Fruit fly (Drosophila melanogaster): Measurements from ENCODE around the gene CG7653.

DNA sequence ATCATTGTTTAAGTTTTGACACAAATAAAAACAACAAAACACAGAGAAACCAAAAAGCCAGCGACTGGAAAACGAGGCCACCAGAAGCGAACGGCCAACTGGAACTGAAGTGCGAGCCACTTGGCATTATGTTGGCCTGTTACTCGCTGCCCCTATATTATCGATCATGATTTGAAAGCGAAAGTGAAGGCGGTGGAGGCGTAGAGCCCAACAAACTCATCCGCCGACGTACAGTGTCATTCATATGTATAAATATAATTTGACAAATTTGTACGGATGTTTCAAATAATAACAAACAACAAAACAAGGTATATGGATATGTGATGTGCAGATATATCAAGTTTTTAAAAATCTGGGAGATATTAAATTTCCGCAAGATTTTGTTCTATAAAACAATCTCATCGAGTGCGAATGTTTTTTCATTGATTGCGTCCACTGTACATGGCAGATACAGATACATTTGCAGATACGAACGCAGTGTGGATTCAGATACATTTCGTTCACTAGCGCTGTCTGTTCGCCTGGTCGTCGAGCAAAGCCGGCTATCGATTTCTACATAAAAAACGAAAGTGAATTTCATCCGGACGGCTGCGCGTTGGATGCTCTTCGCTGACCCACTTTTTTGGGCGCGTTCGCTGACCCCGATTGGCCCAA is 31.1 kb upstream of the CG7653 start:
- TF ChIP-seq psq (optimal IDR thresholded peaks at IDR 0.05) (no peak), usp (GFP tag; optimal IDR thresholded peaks at IDR 0.05) (no peak), Dll (optimal IDR thresholded peaks at IDR 0.05) (no peak)

Data from whole organism.